Worm (Caenorhabditis elegans): Measurements from ENCODE around the gene shn-1.

- TF ChIP-seq W03F9.2 (tag; optimal IDR thresholded peaks at IDR 0.05) (no peak), him-1 (tag; optimal IDR thresholded peaks at IDR 0.05) (no peak), dao-5 (tag; optimal IDR thresholded peaks at IDR 0.05) (no peak)
Measured at ce11 chrII:11433942-11434341, 43.2 kb upstream of the shn-1 start, which contains the start of gene C05D12.5.

Data from whole organism, L4/young adult.